Fruit fly (Drosophila melanogaster) whole organism, wandering third instar larva: ENCODE results near the gene fipi.

Experiments used
- Abd-B ChIP-seq: fragments of >200 bp; optimal IDR thresholded peaks from 2 replicates; lab custom pipeline; 2017; ENCODE audit warnings: missing biosample characterization, missing genetic modification characterization
- CG32264 ChIP-seq: fragments of 200-800 bp; sonication (Bioruptor generic); optimal IDR thresholded peaks from 2 replicates; lab custom pipeline; 2016; ENCODE audit warnings: missing biosample characterization, missing genetic modification characterization
- CG9705 ChIP-seq: fragments of 200-800 bp; sonication (Bioruptor generic); optimal IDR thresholded peaks from 2 replicates; lab custom pipeline; 2018; ENCODE audit warnings: missing biosample characterization, mild to moderate bottlenecking, missing genetic modification characterization
- CrebA ChIP-seq: fragments of 200-800 bp; sonication (Bioruptor generic); optimal IDR thresholded peaks from 2 replicates; lab custom pipeline; 2016; ENCODE audit warnings: missing biosample characterization, mild to moderate bottlenecking, missing genetic modification characterization, borderline replicate concordance
- Dfd ChIP-seq: fragments of >200 bp; optimal IDR thresholded peaks from 2 replicates; lab custom pipeline; 2017; ENCODE audit warnings: missing biosample characterization, missing genetic modification characterization
- Dif ChIP-seq: fragments of 200-275, 200-300 bp; sonication (Bioruptor generic); optimal IDR thresholded peaks from 2 replicates; lab custom pipeline; 2018; ENCODE audit warnings: missing biosample characterization, missing genetic modification characterization; ENCODE audit not compliant: partially characterized antibody
- HLH106 ChIP-seq: fragments of 200-800 bp; optimal IDR thresholded peaks from 3 replicates; lab custom pipeline; 2019; ENCODE audit warnings: missing biosample characterization, mild to moderate bottlenecking, missing genetic modification characterization, moderate library complexity
- Hnf4 ChIP-seq: fragments of 200-800 bp; sonication (Bioruptor generic); optimal IDR thresholded peaks from 2 replicates; lab custom pipeline; 2016; ENCODE audit warnings: missing biosample characterization, mild to moderate bottlenecking, missing genetic modification characterization
- Hr78 ChIP-seq: fragments of >200 bp; optimal IDR thresholded peaks from 2 replicates; lab custom pipeline; 2017; ENCODE audit warnings: missing biosample characterization, missing genetic modification characterization
- Hr83 ChIP-seq: fragments of 200-300 bp; sonication (Bioruptor generic); optimal IDR thresholded peaks from 2 replicates; lab custom pipeline; 2016; ENCODE audit warnings: missing biosample characterization, mild to moderate bottlenecking, missing genetic modification characterization, moderate library complexity; ENCODE audit not compliant: poor library complexity, severe bottlenecking
- Jra ChIP-seq: sonication (Bioruptor generic); optimal IDR thresholded peaks from 2 replicates; lab custom pipeline; 2016; ENCODE audit warnings: missing biosample characterization, missing genetic modification characterization
- Mio ChIP-seq: sonication (Bioruptor generic); optimal IDR thresholded peaks from 2 replicates; lab custom pipeline; 2016; ENCODE audit warnings: missing biosample characterization, missing genetic modification characterization
- Myc ChIP-seq: fragments of >200 bp; optimal IDR thresholded peaks from 2 replicates; lab custom pipeline; 2017
- N ChIP-seq: fragments of >200 bp; optimal IDR thresholded peaks from 2 replicates; lab custom pipeline; 2018; ENCODE audit warnings: missing biosample characterization, missing external identifiers, missing genetic modification characterization
- OdsH ChIP-seq: fragments of 200-800 bp; sonication (Bioruptor generic); optimal IDR thresholded peaks from 2 replicates; lab custom pipeline; 2016; ENCODE audit warnings: missing biosample characterization, mild to moderate bottlenecking, missing genetic modification characterization
- Rel ChIP-seq, 2 experiments: fragments of 200-800 bp; sonication (Bioruptor generic) in 1 of 2; optimal IDR thresholded peaks; 2 replicates in 1 of 2; 3 replicates in 1 of 2; lab custom pipeline; 2016 to 2019; ENCODE audit warnings: mild to moderate bottlenecking in 2 of 2, missing biosample characterization in 2 of 2, missing genetic modification characterization in 2 of 2, moderate library complexity in 1 of 2
- Sp1 ChIP-seq: fragments of 200-800 bp; sonication (Bioruptor generic); optimal IDR thresholded peaks from 3 replicates; lab custom pipeline; 2019; ENCODE audit warnings: missing biosample characterization, mild to moderate bottlenecking, missing genetic modification characterization, moderate library complexity
- br ChIP-seq: fragments of 200-800 bp; sonication (Bioruptor generic); optimal IDR thresholded peaks from 2 replicates; lab custom pipeline; 2016; ENCODE audit warnings: missing biosample characterization, missing genetic modification characterization
- brk ChIP-seq: fragments of 200-800 bp; sonication (Bioruptor generic); optimal IDR thresholded peaks from 2 replicates; lab custom pipeline; 2016; ENCODE audit warnings: missing biosample characterization, mild to moderate bottlenecking, missing genetic modification characterization
- dl ChIP-seq, 2 experiments: fragments of 175-275, 200-275 bp in 1 of 2; fragments of 200-275 bp in 1 of 2; sonication (Bioruptor generic); optimal IDR thresholded peaks; lab custom pipeline; 2018; ENCODE audit warnings: mild to moderate bottlenecking in 2 of 2, missing biosample characterization in 2 of 2, missing genetic modification characterization in 2 of 2, moderate library complexity in 2 of 2; ENCODE audit not compliant: partially characterized antibody in 2 of 2, insufficient read depth in 1 of 2
- dmrt93B ChIP-seq: fragments of 200-800 bp; sonication (Bioruptor generic); optimal IDR thresholded peaks from 2 replicates; lab custom pipeline; 2018; ENCODE audit warnings: missing biosample characterization, mild to moderate bottlenecking, missing genetic modification characterization
- dsf ChIP-seq: sonication (Bioruptor generic); optimal IDR thresholded peaks from 2 replicates; lab custom pipeline; 2016; ENCODE audit warnings: missing biosample characterization, missing genetic modification characterization, borderline replicate concordance
- ey ChIP-seq: fragments of 200-800 bp; sonication (Bioruptor generic); optimal IDR thresholded peaks from 2 replicates; lab custom pipeline; 2016; ENCODE audit warnings: missing biosample characterization, missing genetic modification characterization
- foxo ChIP-seq, 2 experiments: fragments of 200-800 bp; sonication (Bioruptor generic); optimal IDR thresholded peaks; 2 replicates in 1 of 2; 3 replicates in 1 of 2; lab custom pipeline; 2016 to 2017; ENCODE audit warnings: missing biosample characterization in 2 of 2, missing genetic modification characterization in 2 of 2
- fru ChIP-seq: fragments of 200-800 bp; sonication (Bioruptor generic); optimal IDR thresholded peaks from 3 replicates; lab custom pipeline; 2016; ENCODE audit warnings: missing biosample characterization, mild to moderate bottlenecking, missing genetic modification characterization
- h ChIP-seq: fragments of 200-800 bp; sonication (Bioruptor generic); optimal IDR thresholded peaks from 3 replicates; lab custom pipeline; 2016; ENCODE audit warnings: missing biosample characterization, mild to moderate bottlenecking, missing genetic modification characterization
- jim ChIP-seq: fragments of 175-275, 200-325 bp; sonication (Bioruptor generic); optimal IDR thresholded peaks from 2 replicates; lab custom pipeline; 2016; ENCODE audit warnings: missing biosample characterization, mild to moderate bottlenecking, missing genetic modification characterization
- lola ChIP-seq: fragments of >200 bp; optimal IDR thresholded peaks from 2 replicates; lab custom pipeline; 2017; ENCODE audit warnings: missing biosample characterization, missing genetic modification characterization
- psq ChIP-seq: fragments of 200-800 bp; sonication (Bioruptor generic); optimal IDR thresholded peaks from 3 replicates; lab custom pipeline; 2017; ENCODE audit warnings: missing biosample characterization, mild to moderate bottlenecking, missing genetic modification characterization, moderate library complexity
- rgr ChIP-seq: fragments of 200-800 bp; sonication (Bioruptor generic); optimal IDR thresholded peaks from 3 replicates; lab custom pipeline; 2016; ENCODE audit warnings: missing biosample characterization, mild to moderate bottlenecking, missing genetic modification characterization
- sage ChIP-seq: fragments of 200-800 bp; sonication (Bioruptor generic); optimal IDR thresholded peaks from 2 replicates; lab custom pipeline; 2016; ENCODE audit warnings: missing biosample characterization, mild to moderate bottlenecking, missing genetic modification characterization
- sv ChIP-seq: fragments of 200-800 bp; sonication (Bioruptor generic); optimal IDR thresholded peaks from 3 replicates; lab custom pipeline; 2016; ENCODE audit warnings: missing biosample characterization, missing genetic modification characterization
- tai ChIP-seq: sonication (Bioruptor generic); optimal IDR thresholded peaks from 2 replicates; lab custom pipeline; 2016; ENCODE audit warnings: missing biosample characterization, missing genetic modification characterization
- usp ChIP-seq: fragments of >200 bp; optimal IDR thresholded peaks from 2 replicates; lab custom pipeline; 2017; ENCODE audit warnings: missing biosample characterization, missing genetic modification characterization
- woc ChIP-seq: sonication (Bioruptor generic); optimal IDR thresholded peaks from 2 replicates; lab custom pipeline; 2016; ENCODE audit warnings: missing biosample characterization, mild to moderate bottlenecking, missing genetic modification characterization

fipi gene

DNA sequence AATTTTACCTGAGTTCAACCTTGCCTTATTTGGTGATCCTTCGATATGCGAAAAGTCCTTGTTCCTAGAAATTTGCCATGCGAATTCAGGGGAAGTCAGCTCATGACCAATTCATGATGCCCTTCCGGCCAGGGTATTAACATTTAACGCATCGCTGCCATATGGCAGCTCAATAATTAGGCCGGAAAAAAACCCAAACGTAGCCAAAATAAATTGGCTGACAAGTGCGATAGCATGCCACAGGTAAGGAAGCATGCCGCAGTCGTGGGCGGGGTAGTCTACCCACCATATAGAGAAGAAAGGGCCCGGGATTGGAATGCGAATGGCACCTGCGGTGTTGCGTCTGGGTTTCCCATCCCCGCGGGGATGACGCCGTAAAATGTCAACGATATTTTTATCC is 30.0 kb upstream of the fipi start:
- TF ChIP-seq Hr78 (GFP tag; lab: Kevin White, UChicago) (no peak), lola (no peak), Jra (GFP tag; lab: Kevin White, UChicago) (no peak), psq (no peak), foxo (GFP tag; optimal IDR thresholded peaks at IDR 0.05; lab: Kevin White, UChicago) (no peak), ey (GFP tag; lab: Kevin White, UChicago) (no peak), h (GFP tag; lab: Kevin White, UChicago) (no peak), OdsH (GFP tag; lab: Kevin White, UChicago) (no peak), Mio (GFP tag; lab: Kevin White, UChicago) (no peak), Hnf4 (GFP tag; lab: Kevin White, UChicago) (no peak), sage (GFP tag; lab: Kevin White, UChicago) (no peak), N (GFP tag; lab: Kevin White, UChicago) (no peak), Dif (GFP tag; lab: Kevin White, UChicago) (no peak), brk (GFP tag; lab: Kevin White, UChicago) (no peak), tai (GFP tag; lab: Kevin White, UChicago) (no peak), CrebA (GFP tag; lab: Kevin White, UChicago) (no peak), rgr (GFP tag; lab: Kevin White, UChicago) (no peak), jim (GFP tag; lab: Kevin White, UChicago) (no peak), Sp1 (no peak)

DNA sequence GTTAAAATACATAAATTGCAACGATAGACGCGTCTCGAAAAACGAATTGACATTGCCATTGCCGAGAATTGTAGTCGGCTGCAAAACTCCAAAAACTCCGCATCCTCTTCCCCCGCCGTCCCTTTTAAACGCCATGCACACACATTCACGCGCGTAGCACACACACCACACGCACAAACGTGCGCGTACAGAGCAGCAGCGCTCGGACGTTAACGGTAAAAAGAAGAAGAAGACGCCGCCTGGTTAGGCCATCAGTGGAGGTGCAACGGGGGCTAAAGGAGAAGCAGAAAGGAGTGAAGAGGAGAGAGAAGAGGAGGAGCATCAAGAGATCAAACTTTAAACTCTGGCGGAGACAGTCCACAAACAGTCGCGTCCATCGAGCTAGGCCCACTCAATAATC is 28.4 kb upstream of the fipi start:
- TF ChIP-seq brk (GFP tag; lab: Kevin White, UChicago) (no peak), br (GFP tag; lab: Kevin White, UChicago) (no peak), sage (GFP tag; lab: Kevin White, UChicago) (no peak), Hr78 (GFP tag; lab: Kevin White, UChicago) (no peak), CG32264 (GFP tag; lab: Kevin White, UChicago) (no peak), sv (GFP tag; lab: Kevin White, UChicago) (no peak), Myc (lab: Kevin White, UChicago) (no peak), lola (no peak), tai (GFP tag; lab: Kevin White, UChicago) (no peak), dsf (GFP tag; lab: Kevin White, UChicago) (no peak), dl (GFP tag; optimal IDR thresholded peaks at IDR 0.05; lab: Kevin White, UChicago; ENCODE audit: insufficient read depth in 1 of 2, partially characterized antibody in 2 of 2) (no peak), ey (GFP tag; lab: Kevin White, UChicago) (no peak), foxo (GFP tag; optimal IDR thresholded peaks at IDR 0.05; lab: Kevin White, UChicago) (no peak), Abd-B (GFP tag; lab: Kevin White, UChicago) (no peak), Hr83 (GFP tag; lab: Kevin White, UChicago) (no peak), Sp1 (no peak)

DNA sequence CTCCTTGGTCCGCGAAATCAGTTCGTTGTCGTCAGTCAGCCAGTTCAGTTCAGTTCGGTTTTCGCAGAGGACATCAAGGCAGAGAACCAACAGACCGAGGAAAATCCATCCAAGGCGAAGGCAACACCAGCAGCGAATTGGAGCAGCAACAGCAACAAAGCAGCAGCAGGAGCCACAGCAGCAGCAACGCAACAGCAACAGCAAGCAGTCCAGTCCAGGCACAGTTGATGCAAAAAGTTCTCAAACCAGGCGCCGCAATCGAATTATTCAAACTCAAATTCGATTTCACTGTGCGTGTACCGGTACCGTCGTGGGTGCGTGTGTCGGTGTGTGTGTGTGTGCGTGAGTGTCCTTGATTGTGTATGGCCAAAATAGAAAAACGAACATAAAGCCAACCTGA is 27.9 kb upstream of the fipi start, which contains the start of gene CG15628:
Gene CG15628, plus strand, starts transcription at position 18 of the 400 bp plus-strand sequence.
- TF ChIP-seq Sp1 (no peak), Dfd (GFP tag; lab: Kevin White, UChicago) (peak; percentile 65), Hr83 (GFP tag; lab: Kevin White, UChicago) (peak; percentile 42)

DNA sequence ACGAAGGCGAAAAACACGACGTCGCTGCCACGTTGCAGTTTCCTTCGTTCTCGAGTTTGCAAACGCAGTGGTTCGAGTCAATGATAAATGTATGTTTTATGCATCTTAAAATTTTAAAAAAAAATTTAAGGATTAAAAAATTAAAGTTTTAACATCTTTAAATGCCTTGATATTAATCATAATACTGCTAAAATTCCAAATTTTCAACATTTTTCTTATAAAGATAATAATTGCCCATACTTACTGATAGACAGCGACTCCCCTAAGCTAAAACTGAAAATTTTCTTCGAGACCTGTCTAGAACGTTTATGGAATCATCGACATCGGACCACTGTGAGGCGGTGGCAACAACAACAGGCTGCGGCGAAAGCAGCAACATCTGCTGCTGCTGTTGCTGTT is 27.5 kb upstream of the fipi start:
- TF ChIP-seq Dfd (GFP tag; lab: Kevin White, UChicago), result no peak
- peak; percentile 39 for TF ChIP-seq tai (GFP tag; lab: Kevin White, UChicago)
- TF ChIP-seq dl (GFP tag; optimal IDR thresholded peaks at IDR 0.05; lab: Kevin White, UChicago; ENCODE audit: insufficient read depth in 1 of 2, partially characterized antibody in 2 of 2), result no peak
- TF ChIP-seq CG9705 (GFP tag; lab: Kevin White, UChicago), result peak; percentile 38
- peak; percentile 52 for TF ChIP-seq rgr (GFP tag; lab: Kevin White, UChicago)
- TF ChIP-seq ey (GFP tag; lab: Kevin White, UChicago), result peak; percentile 47
- TF ChIP-seq sv (GFP tag; lab: Kevin White, UChicago), result peak; percentile 77
- TF ChIP-seq Sp1, result peak; percentile 66
- peak; percentile 76 for TF ChIP-seq fru (GFP tag; lab: Kevin White, UChicago)
- TF ChIP-seq psq, result peak; percentile 59
- TF ChIP-seq woc (GFP tag; lab: Kevin White, UChicago), result peak; percentile 75
- TF ChIP-seq Hr83 (GFP tag; lab: Kevin White, UChicago), result no peak
- peak; percentile 10 for TF ChIP-seq Hnf4 (GFP tag; lab: Kevin White, UChicago)
- TF ChIP-seq CrebA (GFP tag; lab: Kevin White, UChicago), result peak; percentile 67
- no peak for TF ChIP-seq Hr78 (GFP tag; lab: Kevin White, UChicago)
- no peak for TF ChIP-seq OdsH (GFP tag; lab: Kevin White, UChicago)
- TF ChIP-seq foxo (GFP tag; optimal IDR thresholded peaks at IDR 0.05; lab: Kevin White, UChicago), result peak in 1 of 2 experiments; percentile 57
- peak; percentile 50 for TF ChIP-seq dmrt93B (GFP tag; lab: Kevin White, UChicago)
- no peak for TF ChIP-seq Mio (GFP tag; lab: Kevin White, UChicago)
- peak; percentile 73 for TF ChIP-seq h (GFP tag; lab: Kevin White, UChicago)
- no peak for TF ChIP-seq Rel (GFP tag; optimal IDR thresholded peaks at IDR 0.05; lab: Kevin White, UChicago)
- peak; percentile 26 for TF ChIP-seq Rel (tag; optimal IDR thresholded peaks at IDR 0.05; lab: Kevin White, UChicago)
- TF ChIP-seq CG32264 (GFP tag; lab: Kevin White, UChicago), result no peak
- no peak for TF ChIP-seq usp (GFP tag; lab: Kevin White, UChicago)
- TF ChIP-seq br (GFP tag; lab: Kevin White, UChicago), result peak; percentile 45
- peak; percentile 82 for TF ChIP-seq HLH106
- no peak for TF ChIP-seq jim (GFP tag; lab: Kevin White, UChicago)
